Worm (Caenorhabditis elegans): ENCODE data around the gene F09B9.5.

F09B9.5 gene

ce11 chrX:10197204-10197756 lies 42.7 kb downstream of the F09B9.5 start, which contains the start of gene nucb-1 (continued):
- TF ChIP-seq gei-8 (GFP tag; optimal IDR thresholded peaks at IDR 0.05) (no peak), mxl-3 (GFP tag; optimal IDR thresholded peaks at IDR 0.05) (peak; percentile 60), rbr-2 (tag; optimal IDR thresholded peaks at IDR 0.05) (peak; percentile 65), ztf-7 (tag; optimal IDR thresholded peaks at IDR 0.05) (no peak), lin-15B (tag; optimal IDR thresholded peaks at IDR 0.05) (no peak), nhr-28 (tag; optimal IDR thresholded peaks at IDR 0.05) (peak; percentile 78), dpl-1 (GFP tag; optimal IDR thresholded peaks at IDR 0.05) (peak; percentile 41), ceh-32 (tag; optimal IDR thresholded peaks at IDR 0.05; ENCODE audit: poor library complexity) (no peak), Y48G9A.11 (GFP tag; IDR thresholded peaks at IDR 0.05) (no peak), daf-19 (GFP tag; conservative IDR thresholded peaks at IDR 0.05) (no peak), nhr-10 (tag; optimal IDR thresholded peaks at IDR 0.05) (no peak), nhr-77 (tag; optimal IDR thresholded peaks at IDR 0.05) (peak; percentile 69), hmg-1.1 (GFP tag; IDR thresholded peaks at IDR 0.05) (peak; percentile 62), ceh-82 (tag; optimal IDR thresholded peaks at IDR 0.05) (no peak), snpc-4 (tag; optimal IDR thresholded peaks at IDR 0.05) (no peak), lin-29 (GFP tag; IDR thresholded peaks at IDR 0.05) (no peak), spr-3 (GFP tag; optimal IDR thresholded peaks at IDR 0.05) (no peak)

DNA sequence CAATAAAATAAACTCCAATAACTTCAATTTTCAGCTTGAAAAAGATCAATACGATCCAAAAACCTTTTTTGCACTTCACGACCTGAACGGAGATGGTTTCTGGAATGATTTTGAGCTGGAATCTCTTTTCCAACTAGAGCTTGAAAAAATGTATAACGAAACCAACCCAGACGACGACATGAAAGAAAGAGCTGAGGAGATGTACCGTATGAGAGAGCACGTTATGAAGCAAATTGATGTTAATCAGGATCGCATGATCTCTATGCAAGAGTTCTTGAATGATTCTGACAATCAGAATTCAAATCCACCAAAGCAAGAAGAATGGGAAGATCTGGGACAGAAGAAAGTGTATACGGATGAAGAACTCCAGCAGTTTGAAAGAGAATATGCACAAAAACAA lies 44.6 kb downstream of the F09B9.5 start:
- no peak for TF ChIP-seq nhr-41 (GFP tag; IDR thresholded peaks at IDR 0.05)
- TF ChIP-seq unc-62 (GFP tag; optimal IDR thresholded peaks at IDR 0.05 in 1 of 2): peak in 1 of 2 experiments; percentile 64
- TF ChIP-seq unc-62 (tag; optimal IDR thresholded peaks at IDR 0.05): no peak
- TF ChIP-seq dve-1 (tag; optimal IDR thresholded peaks at IDR 0.05; ENCODE audit: insufficient read depth): no peak
- no peak for TF ChIP-seq ceh-82 (tag; optimal IDR thresholded peaks at IDR 0.05)

ce11 chrX:10203501-10203900 lies 48.9 kb downstream of the F09B9.5 start:
- TF ChIP-seq dmd-8 (GFP tag; IDR thresholded peaks at IDR 0.05) (no peak), nhr-6 (tag; optimal IDR thresholded peaks at IDR 0.05) (no peak), zfp-3 (GFP tag; conservative IDR thresholded peaks at IDR 0.05) (no peak), nhr-28 (tag; optimal IDR thresholded peaks at IDR 0.05) (no peak)

DNA sequence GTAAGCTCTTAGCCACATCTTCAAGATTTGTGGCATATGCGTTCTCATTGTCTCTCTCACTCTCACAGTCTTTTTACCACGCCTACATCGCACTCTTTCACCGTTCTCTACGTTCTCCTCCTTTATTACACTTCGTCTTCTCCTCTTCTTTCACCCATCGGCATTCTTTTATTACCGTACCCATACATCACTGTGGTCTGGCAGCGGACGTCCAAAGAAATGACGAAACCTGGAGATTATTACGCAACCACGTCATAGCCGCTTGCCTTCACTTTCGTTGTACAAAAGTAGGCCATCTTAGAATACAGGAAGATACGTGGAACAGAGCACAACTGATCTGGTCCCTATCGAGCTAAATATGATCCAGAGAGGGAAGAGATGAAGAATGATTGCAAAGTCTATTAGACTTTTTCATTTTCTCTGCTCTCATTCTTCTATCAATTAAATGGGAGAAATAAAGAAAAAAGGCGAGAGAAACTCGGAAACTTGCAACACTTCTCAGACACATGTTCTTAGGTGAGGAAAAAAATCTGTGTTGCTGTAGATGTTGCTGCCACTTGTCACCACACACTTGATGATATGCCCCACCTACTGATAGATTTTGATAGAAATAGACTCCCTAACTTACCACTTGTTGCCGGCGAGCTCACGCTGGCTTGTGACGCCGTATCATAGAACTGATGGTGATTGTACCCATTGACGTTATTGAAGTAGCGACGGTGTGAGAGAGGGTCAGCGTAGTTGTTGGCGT lies 49.9 kb downstream of the F09B9.5 start:
- TF ChIP-seq dve-1 (tag; optimal IDR thresholded peaks at IDR 0.05; ENCODE audit: insufficient read depth) (no peak), hmg-1.1 (GFP tag; IDR thresholded peaks at IDR 0.05) (0 out of 2 replicates have a peak, but pooled peaks have one; percentile 13)

- TF ChIP-seq lin-1 (GFP tag; IDR thresholded peaks at IDR 0.05) (no peak), ceh-28 (tag; optimal IDR thresholded peaks at IDR 0.05) (no peak), nhr-48 (tag; optimal IDR thresholded peaks at IDR 0.05) (no peak), daf-12 (tag; optimal IDR thresholded peaks at IDR 0.05) (no peak), set-16 (GFP tag; IDR thresholded peaks at IDR 0.05) (no peak), unc-39 (tag; optimal IDR thresholded peaks at IDR 0.05) (no peak), T20F7.1 (GFP tag; optimal IDR thresholded peaks at IDR 0.05) (no peak), nhr-237 (tag; optimal IDR thresholded peaks at IDR 0.05) (no peak), ama-1 (optimal IDR thresholded peaks at IDR 0.05) (no peak), ztf-11 (tag; optimal IDR thresholded peaks at IDR 0.05) (no peak), nhr-6 (tag; optimal IDR thresholded peaks at IDR 0.05) (no peak), mes-2 (tag; optimal IDR thresholded peaks at IDR 0.05; ENCODE audit: poor library complexity, severe bottlenecking) (no peak), skn-1 (tag; optimal IDR thresholded peaks at IDR 0.05) (no peak), mxl-3 (GFP tag; optimal IDR thresholded peaks at IDR 0.05) (no peak), F49E8.2 (tag; optimal IDR thresholded peaks at IDR 0.05; ENCODE audit: borderline replicate concordance) (no peak), vab-7 (GFP tag; IDR thresholded peaks at IDR 0.05) (no peak)
Measured at ce11 chrX:10205321-10205720, 50.7 kb downstream of the F09B9.5 start, which contains the start of gene sex-1. TSS of gene sex-1 (minus strand) at chrX:10205421.

Data from whole organism, L4 larva.